Fruit fly (Drosophila melanogaster): ENCODE data around the gene CG14257.
A peak's percentile ranks its signal among the peaks of the same experiment; 100 is the strongest.

The CG14257 gene

dm6 chr3R:27131408-27131807, 55.7 kb downstream of the CG14257 start (continued):
- no peak for TF ChIP-seq CG6175 (GFP tag; IDR thresholded peaks at IDR 0.05)
- no peak for TF ChIP-seq Ssrp (tag; optimal IDR thresholded peaks at IDR 0.05)
- peak; percentile 17 for TF ChIP-seq CG1647 (GFP tag; optimal IDR thresholded peaks at IDR 0.05)
- no peak for TF ChIP-seq CG3726 (GFP tag; IDR thresholded peaks at IDR 0.05)
- no peak for TF ChIP-seq slp2 (GFP tag; optimal IDR thresholded peaks at IDR 0.05)
- no peak for TF ChIP-seq peb (GFP tag; IDR thresholded peaks at IDR 0.05)
- no peak for TF ChIP-seq CG8944 (GFP tag; optimal IDR thresholded peaks at IDR 0.05)
- no peak for TF ChIP-seq run (tag; optimal IDR thresholded peaks at IDR 0.05)
- no peak for TF ChIP-seq crol (GFP tag; IDR thresholded peaks at IDR 0.05)
- no peak for TF ChIP-seq fd64A (GFP tag; optimal IDR thresholded peaks at IDR 0.05)
- TF ChIP-seq CG2129 (GFP tag; IDR thresholded peaks at IDR 0.05; ENCODE audit: partially characterized antibody), result no peak
- no peak for TF ChIP-seq CG15696 (tag; optimal IDR thresholded peaks at IDR 0.05)
- TF ChIP-seq Drgx (GFP tag; IDR thresholded peaks at IDR 0.05), result no peak
- no peak for TF ChIP-seq chif (GFP tag; optimal IDR thresholded peaks at IDR 0.05)
- TF ChIP-seq trh (GFP tag; optimal IDR thresholded peaks at IDR 0.05), result no peak
- no peak for TF ChIP-seq CG2199 (GFP tag; IDR thresholded peaks at IDR 0.05)
- TF ChIP-seq da (GFP tag; optimal IDR thresholded peaks at IDR 0.05), result peak; percentile 20
- TF ChIP-seq nom (GFP tag; optimal IDR thresholded peaks at IDR 0.05), result no peak
- no peak for TF ChIP-seq Kr (GFP tag; optimal IDR thresholded peaks at IDR 0.05)
- TF ChIP-seq al (GFP tag; IDR thresholded peaks at IDR 0.05), result no peak
- TF ChIP-seq lbe (GFP tag; optimal IDR thresholded peaks at IDR 0.05), result no peak
- no peak for TF ChIP-seq CG1529 (GFP tag; optimal IDR thresholded peaks at IDR 0.05)
- TF ChIP-seq CG8359 (GFP tag; optimal IDR thresholded peaks at IDR 0.05; ENCODE audit: borderline replicate concordance), result no peak
- peak; percentile 87 for TF ChIP-seq lab (GFP tag; optimal IDR thresholded peaks at IDR 0.05)
- TF ChIP-seq croc (GFP tag; conservative IDR thresholded peaks at IDR 0.05), result no peak
- TF ChIP-seq CG3281 (GFP tag; optimal IDR thresholded peaks at IDR 0.05), result peak; percentile 79
- no peak for TF ChIP-seq kni (GFP tag; optimal IDR thresholded peaks at IDR 0.05)
- TF ChIP-seq CG2889 (GFP tag; IDR thresholded peaks at IDR 0.05), result no peak
- TF ChIP-seq CG17568 (GFP tag; optimal IDR thresholded peaks at IDR 0.05), result no peak
- no peak for TF ChIP-seq CG12155 (GFP tag; optimal IDR thresholded peaks at IDR 0.05)
- no peak for TF ChIP-seq CG5245 (GFP tag; optimal IDR thresholded peaks at IDR 0.05)
- peak; percentile 86 for TF ChIP-seq caup (GFP tag; optimal IDR thresholded peaks at IDR 0.05; ENCODE audit: severe bottlenecking)
- no peak for TF ChIP-seq Tbp (GFP tag; optimal IDR thresholded peaks at IDR 0.05)
- no peak for TF ChIP-seq ab (GFP tag; optimal IDR thresholded peaks at IDR 0.05)
- no peak for TF ChIP-seq Mad (GFP tag; optimal IDR thresholded peaks at IDR 0.05)
- no peak for TF ChIP-seq psq (GFP tag; optimal IDR thresholded peaks at IDR 0.05)
- TF ChIP-seq z (GFP tag; IDR thresholded peaks at IDR 0.05), result no peak
- TF ChIP-seq CG9727 (GFP tag; optimal IDR thresholded peaks at IDR 0.05), result peak; percentile 30
- no peak for TF ChIP-seq D (optimal IDR thresholded peaks at IDR 0.05)
- TF ChIP-seq D (GFP tag; optimal IDR thresholded peaks at IDR 0.05), result no peak
- TF ChIP-seq NfI (GFP tag; optimal IDR thresholded peaks at IDR 0.05), result peak; percentile 22
- peak; percentile 5 for TF ChIP-seq Antp (GFP tag; optimal IDR thresholded peaks at IDR 0.05)
- TF ChIP-seq Dbx (GFP tag; IDR thresholded peaks at IDR 0.05), result peak; percentile 81; the same call in 2 of the 3 replicates
- TF ChIP-seq CG31224 (GFP tag; IDR thresholded peaks at IDR 0.05), result peak; percentile 23; the same call in 1 of the 2 replicates
- no peak for TF ChIP-seq CG11504 (tag; optimal IDR thresholded peaks at IDR 0.05)
- TF ChIP-seq dysf (GFP tag; IDR thresholded peaks at IDR 0.05), result peak; percentile 55; the same call in 1 of the 3 replicates
- no peak for TF ChIP-seq Hr39 (optimal IDR thresholded peaks at IDR 0.05)
- no peak for TF ChIP-seq CG1602 (GFP tag; optimal IDR thresholded peaks at IDR 0.05)
- peak; percentile 73 for TF ChIP-seq CG6765 (GFP tag; optimal IDR thresholded peaks at IDR 0.05)
- peak; percentile 18 for TF ChIP-seq CG13424 (tag; optimal IDR thresholded peaks at IDR 0.05)
- TF ChIP-seq CG14014 (GFP tag; IDR thresholded peaks at IDR 0.05), result peak; percentile 73; the same call in 1 of the 2 replicates
- TF ChIP-seq CG9437 (GFP tag; optimal IDR thresholded peaks at IDR 0.05), result no peak
- no peak for TF ChIP-seq D19A (tag; optimal IDR thresholded peaks at IDR 0.05)

Data from whole organism, embryonic.